Fruit fly (Drosophila melanogaster): ENCODE measurements around the gene scpr-A.

Gene scpr-A

DNA sequence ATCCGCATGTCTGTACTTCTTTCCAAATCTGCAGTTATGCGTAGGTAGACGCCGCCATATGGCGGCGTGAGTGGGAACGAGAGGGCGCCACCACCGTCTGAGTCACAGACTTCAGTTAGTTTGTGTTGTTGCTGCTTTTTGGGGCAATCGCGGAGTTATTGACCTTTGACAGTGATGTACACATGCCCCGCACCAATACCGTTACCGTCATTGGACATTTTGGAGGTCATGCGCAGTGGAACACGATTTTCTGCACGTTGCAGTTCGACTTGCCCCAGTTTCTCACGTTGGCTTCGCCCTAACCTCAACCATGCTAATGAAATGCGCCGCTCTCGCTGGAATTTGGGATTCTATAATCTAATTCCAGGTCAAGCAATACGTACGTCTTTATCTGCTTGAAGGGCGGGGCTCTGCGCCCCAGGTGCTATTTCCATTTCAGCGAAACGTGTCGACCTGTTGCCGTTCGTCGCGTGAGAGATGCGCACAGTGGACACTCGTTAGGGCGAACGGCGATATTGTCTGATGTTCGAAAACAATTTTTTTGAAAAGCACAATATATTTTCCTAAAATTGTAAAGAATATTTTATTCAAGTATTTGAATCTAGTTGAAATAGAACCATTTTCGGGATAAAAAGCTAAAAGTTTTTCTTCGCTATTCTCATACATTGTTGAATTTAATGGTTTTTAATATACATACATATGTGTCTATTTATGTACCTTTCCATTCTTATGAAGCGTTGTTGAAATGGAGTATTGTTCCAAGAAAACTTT is 29.5 kb upstream of the scpr-A start (continued):
- peak; percentile 75 for TF ChIP-seq cyc (GFP tag; optimal IDR thresholded peaks at IDR 0.05)
- peak; percentile 42 for TF ChIP-seq Ets96B (tag; optimal IDR thresholded peaks at IDR 0.05)
- peak; percentile 12 for TF ChIP-seq dsx (GFP tag; optimal IDR thresholded peaks at IDR 0.05; ENCODE audit: poor library complexity, severe bottlenecking)
- TF ChIP-seq CG8632 (GFP tag; optimal IDR thresholded peaks at IDR 0.05) = peak; percentile 54
- TF ChIP-seq Ets21C (GFP tag; optimal IDR thresholded peaks at IDR 0.05) = peak; percentile 66
- TF ChIP-seq ss (GFP tag; optimal IDR thresholded peaks at IDR 0.05) = peak; percentile 14 to 39
- peak; percentile 39 for TF ChIP-seq vri (GFP tag; optimal IDR thresholded peaks at IDR 0.05)
- no peak for TF ChIP-seq CG6854 (GFP tag; optimal IDR thresholded peaks at IDR 0.05)
- peak; percentile 81 for TF ChIP-seq Met (GFP tag; optimal IDR thresholded peaks at IDR 0.05)
- peak; percentile 80 for TF ChIP-seq Hr4 (GFP tag; optimal IDR thresholded peaks at IDR 0.05)
- TF ChIP-seq CG11762 (GFP tag; optimal IDR thresholded peaks at IDR 0.05; ENCODE audit: insufficient read depth) = no peak
- peak; percentile 79 for TF ChIP-seq Smox (GFP tag; optimal IDR thresholded peaks at IDR 0.05)
- peak; percentile 68 for TF ChIP-seq OdsH (GFP tag; optimal IDR thresholded peaks at IDR 0.05)
- TF ChIP-seq Eip75B (GFP tag; optimal IDR thresholded peaks at IDR 0.05) = peak; percentile 76

DNA sequence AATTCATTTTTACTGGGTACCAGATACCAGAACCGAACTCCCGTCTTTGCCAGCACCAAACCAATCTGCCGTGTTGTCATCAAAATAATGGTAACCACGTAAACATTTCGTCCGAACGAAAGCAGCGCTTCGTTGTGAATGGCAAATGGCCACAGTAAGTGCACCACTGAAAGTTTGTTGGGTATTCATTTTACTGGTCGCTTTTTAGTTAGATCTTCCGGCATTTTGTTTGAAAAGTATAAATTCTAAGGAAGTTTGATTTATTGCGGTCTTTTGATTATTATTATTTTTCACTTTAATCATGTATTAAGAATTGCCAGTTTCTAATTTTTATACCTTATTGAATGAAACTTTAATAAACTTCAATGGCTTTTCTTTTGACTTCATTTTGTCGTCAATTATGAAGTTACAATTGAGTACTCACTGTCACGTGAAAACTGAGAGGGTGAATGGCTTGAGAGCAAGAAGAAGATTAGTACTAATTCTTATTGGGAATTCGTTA is 26.5 kb upstream of the scpr-A start, which contains the start of gene ZnT86D:
ZnT86D (minus strand) TSS at position 91 of the 502 bp plus-strand sequence.
- TF ChIP-seq salr (GFP tag; optimal IDR thresholded peaks at IDR 0.05) = peak in 1 of 2 experiments; percentile 54
- TF ChIP-seq Ets21C (GFP tag; optimal IDR thresholded peaks at IDR 0.05) = peak; percentile 58
- TF ChIP-seq OdsH (GFP tag; optimal IDR thresholded peaks at IDR 0.05) = peak; percentile 71
- TF ChIP-seq Blimp-1 (GFP tag; optimal IDR thresholded peaks at IDR 0.05) = peak; percentile 35
- TF ChIP-seq Sox15 (GFP tag; optimal IDR thresholded peaks at IDR 0.05) = peak; percentile 25
- peak; percentile 76 for TF ChIP-seq CG10631 (GFP tag; optimal IDR thresholded peaks at IDR 0.05)
- TF ChIP-seq CG6792 (GFP tag; optimal IDR thresholded peaks at IDR 0.05) = peak; percentile 43
- TF ChIP-seq CG11902 (GFP tag; optimal IDR thresholded peaks at IDR 0.05) = peak; percentile 67
- peak; percentile 71 for TF ChIP-seq CG31627 (GFP tag; optimal IDR thresholded peaks at IDR 0.05)
- TF ChIP-seq Hr39 (GFP tag; optimal IDR thresholded peaks at IDR 0.05) = peak; percentile 75
- TF ChIP-seq Ets96B (tag; optimal IDR thresholded peaks at IDR 0.05) = peak; percentile 62
- TF ChIP-seq Sox14 (GFP tag; optimal IDR thresholded peaks at IDR 0.05) = peak; percentile 82
- TF ChIP-seq Eip75B (GFP tag; optimal IDR thresholded peaks at IDR 0.05) = peak; percentile 70
- TF ChIP-seq esn (GFP tag; optimal IDR thresholded peaks at IDR 0.05) = peak; percentile 83
- TF ChIP-seq Gug (GFP tag; IDR thresholded peaks at IDR 0.05) = 0 out of 2 replicates have a peak, but pooled peaks have one; percentile 54
- peak; percentile 51 for TF ChIP-seq CG6854 (GFP tag; optimal IDR thresholded peaks at IDR 0.05)
- peak; percentile 87 for TF ChIP-seq Hr4 (GFP tag; optimal IDR thresholded peaks at IDR 0.05)
- TF ChIP-seq CG16779 (tag; optimal IDR thresholded peaks at IDR 0.05) = no peak
- no peak for TF ChIP-seq Hr38 (GFP tag; optimal IDR thresholded peaks at IDR 0.05)
- peak; percentile 76 for TF ChIP-seq Sox102F (GFP tag; optimal IDR thresholded peaks at IDR 0.05)
- TF ChIP-seq CG11294 (GFP tag; IDR thresholded peaks at IDR 0.05) = peak; percentile 47; the same call in 1 of the 2 replicates
- peak; percentile 76 for TF ChIP-seq Met (GFP tag; optimal IDR thresholded peaks at IDR 0.05)
- TF ChIP-seq CG6163 (GFP tag; IDR thresholded peaks at IDR 0.05) = 0 out of 3 replicates have a peak, but pooled peaks have one; percentile 29
- peak; percentile 61 for TF ChIP-seq eg (GFP tag; IDR thresholded peaks at IDR 0.05)
- TF ChIP-seq CG6276 (GFP tag; optimal IDR thresholded peaks at IDR 0.05) = no peak
- TF ChIP-seq vri (GFP tag; optimal IDR thresholded peaks at IDR 0.05) = peak; percentile 56
- TF ChIP-seq CG8119 (GFP tag; IDR thresholded peaks at IDR 0.05) = peak; percentile 51; the same call in 2 of the 3 replicates
- no peak for TF ChIP-seq CG4318 (GFP tag; optimal IDR thresholded peaks at IDR 0.05)
- TF ChIP-seq dsx (GFP tag; optimal IDR thresholded peaks at IDR 0.05; ENCODE audit: poor library complexity, severe bottlenecking) = peak; percentile 56
- TF ChIP-seq CG7368 (GFP tag; optimal IDR thresholded peaks at IDR 0.05) = no peak
- peak; percentile 62 for TF ChIP-seq CG3919 (GFP tag; optimal IDR thresholded peaks at IDR 0.05)
- TF ChIP-seq spab (GFP tag; optimal IDR thresholded peaks at IDR 0.05) = no peak
- no peak for TF ChIP-seq fd85E (GFP tag; optimal IDR thresholded peaks at IDR 0.05)
- TF ChIP-seq Lpt (GFP tag; optimal IDR thresholded peaks at IDR 0.05) = no peak
- peak; percentile 45 for TF ChIP-seq CG1621 (tag; optimal IDR thresholded peaks at IDR 0.05)
- peak; percentile 44 for TF ChIP-seq CG6808 (GFP tag; optimal IDR thresholded peaks at IDR 0.05)
- TF ChIP-seq CG34406 (GFP tag; optimal IDR thresholded peaks at IDR 0.05) = peak; percentile 50
- TF ChIP-seq Eip78C (GFP tag) = peak; percentile 85
- TF ChIP-seq CG32006 (GFP tag; optimal IDR thresholded peaks at IDR 0.05) = peak; percentile 74
- peak; percentile 11 to 67 for TF ChIP-seq ss (GFP tag; optimal IDR thresholded peaks at IDR 0.05)
- no peak for TF ChIP-seq CG9139 (GFP tag; optimal IDR thresholded peaks at IDR 0.05)
- peak; percentile 65 for TF ChIP-seq CG10669 (GFP tag; optimal IDR thresholded peaks at IDR 0.05)

Measured in whole organism, prepupa.